Worm (Caenorhabditis elegans) whole organism, L2 larva: Measurements from ENCODE around the gene srp-3.
A peak's percentile ranks its signal among the peaks of the same experiment; 100 is the strongest.

Experiments used
- R02D3.7 ChIP-seq: fragments of 150-350 bp; optimal IDR thresholded peaks from 2 replicates; lab custom pipeline; 2014; ENCODE audit warnings: missing biosample characterization, missing genetic modification characterization
- Y55F3AM.14 ChIP-seq: fragments of 200-800 bp; sonication (Bioruptor generic); optimal IDR thresholded peaks from 2 replicates; lab custom pipeline; 2018; ENCODE audit warnings: mild to moderate bottlenecking, missing genetic modification characterization, missing compliant biosample characterization
- ZK546.5 ChIP-seq: sonication (generic microtip); optimal IDR thresholded peaks from 2 replicates; lab custom pipeline; 2017; ENCODE audit warnings: missing biosample characterization, missing genetic modification characterization
- alr-1 ChIP-seq: fragments of 150-350 bp; optimal IDR thresholded peaks from 2 replicates; lab custom pipeline; 2014; ENCODE audit warnings: missing biosample characterization, missing genetic modification characterization
- aly-2 ChIP-seq: fragments of 150-350 bp; optimal IDR thresholded peaks from 2 replicates; lab custom pipeline; 2014; ENCODE audit warnings: missing biosample characterization, missing genetic modification characterization
- ama-1 ChIP-seq: fragments of 150-350 bp; optimal IDR thresholded peaks from 2 replicates; lab custom pipeline; 2018; ENCODE audit warnings: inconsistent platforms
- blmp-1 ChIP-seq: sonication (generic microtip); optimal IDR thresholded peaks from 2 replicates; lab custom pipeline; 2017; ENCODE audit warnings: missing genetic modification characterization, mild to moderate bottlenecking, missing compliant biosample characterization, antibody characterized with exemption, moderate library complexity; ENCODE audit not compliant: insufficient read depth
- ceh-16 ChIP-seq: fragments of 150-350 bp; optimal IDR thresholded peaks from 2 replicates; lab custom pipeline; 2014; ENCODE audit warnings: missing biosample characterization, missing genetic modification characterization
- ceh-82 ChIP-seq: fragments of 150-350 bp; optimal IDR thresholded peaks from 2 replicates; lab custom pipeline; 2014; ENCODE audit warnings: missing biosample characterization, missing genetic modification characterization
- crh-2 ChIP-seq: sonication (generic microtip); optimal IDR thresholded peaks from 2 replicates; lab custom pipeline; 2017; ENCODE audit warnings: missing biosample characterization, missing genetic modification characterization
- dmd-4 ChIP-seq: sonication (generic microtip); optimal IDR thresholded peaks from 2 replicates; lab custom pipeline; 2017; ENCODE audit warnings: missing biosample characterization, missing genetic modification characterization
- egl-27 ChIP-seq: sonication (generic microtip); optimal IDR thresholded peaks from 3 replicates; lab custom pipeline; 2017; ENCODE audit warnings: missing biosample characterization, missing genetic modification reagents, missing genetic modification characterization
- elt-1 ChIP-seq: fragments of 150-350 bp; optimal IDR thresholded peaks from 2 replicates; lab custom pipeline; 2014; ENCODE audit warnings: missing biosample characterization, missing genetic modification characterization
- elt-3 ChIP-seq: sonication (generic microtip); optimal IDR thresholded peaks from 2 replicates; lab custom pipeline; 2017; ENCODE audit warnings: missing biosample characterization, missing genetic modification characterization
- fos-1 ChIP-seq: fragments of 150-350 bp; optimal IDR thresholded peaks from 2 replicates; lab custom pipeline; 2014; ENCODE audit warnings: missing biosample characterization, missing genetic modification characterization
- gmeb-1 ChIP-seq: fragments of 150-350 bp; optimal IDR thresholded peaks from 2 replicates; lab custom pipeline; 2014; ENCODE audit warnings: missing biosample characterization, missing genetic modification characterization
- lin-11 ChIP-seq: fragments of 150-350 bp; sonication (generic microtip); optimal IDR thresholded peaks from 2 replicates; lab custom pipeline; 2014; ENCODE audit warnings: missing biosample characterization, missing genetic modification characterization, inconsistent platforms, mixed read lengths
- lin-13 ChIP-seq: fragments of 150-350 bp; optimal IDR thresholded peaks from 2 replicates; lab custom pipeline; 2014; ENCODE audit warnings: missing biosample characterization, missing genetic modification reagents, missing genetic modification characterization
- lsy-2 ChIP-seq, 2 experiments: fragments of 150-350 bp in 1 of 2; sonication (generic microtip) in 1 of 2; optimal IDR thresholded peaks; 2 replicates each; lab custom pipeline; 2014 to 2017; ENCODE audit warnings: missing biosample characterization in 2 of 2, missing genetic modification characterization in 2 of 2
- mab-5 ChIP-seq: fragments of 150-350 bp; optimal IDR thresholded peaks from 2 replicates; lab custom pipeline; 2014; ENCODE audit warnings: missing biosample characterization, missing genetic modification characterization
- mbf-1 ChIP-seq: sonication (generic microtip); optimal IDR thresholded peaks from 2 replicates; lab custom pipeline; 2017; ENCODE audit warnings: missing biosample characterization, missing genetic modification characterization
- nhr-10 ChIP-seq: sonication (generic microtip); optimal IDR thresholded peaks from 2 replicates; lab custom pipeline; 2017; ENCODE audit warnings: missing biosample characterization, missing genetic modification characterization
- nhr-11 ChIP-seq: fragments of 150-350 bp; optimal IDR thresholded peaks from 2 replicates; lab custom pipeline; 2014; ENCODE audit warnings: missing biosample characterization, missing genetic modification characterization
- nhr-12 ChIP-seq: fragments of 150-350 bp; optimal IDR thresholded peaks from 2 replicates; lab custom pipeline; 2014; ENCODE audit warnings: missing biosample characterization, missing genetic modification characterization
- nhr-21 ChIP-seq: fragments of 150-350 bp; optimal IDR thresholded peaks from 2 replicates; lab custom pipeline; 2014; ENCODE audit warnings: missing biosample characterization, missing genetic modification characterization
- nhr-25 ChIP-seq: fragments of 150-350 bp; sonication (generic microtip); optimal IDR thresholded peaks from 3 replicates; lab custom pipeline; 2014; ENCODE audit warnings: missing biosample characterization, missing genetic modification characterization
- nhr-6 ChIP-seq: fragments of 150-350 bp; optimal IDR thresholded peaks from 2 replicates; lab custom pipeline; 2014; ENCODE audit warnings: missing biosample characterization, missing genetic modification characterization
- peb-1 ChIP-seq: fragments of 150-350 bp; optimal IDR thresholded peaks from 2 replicates; lab custom pipeline; 2014; ENCODE audit warnings: missing biosample characterization, missing genetic modification characterization
- sem-4 ChIP-seq: fragments of 150-350 bp; optimal IDR thresholded peaks from 2 replicates; lab custom pipeline; 2014; ENCODE audit warnings: missing biosample characterization, missing genetic modification reagents, missing genetic modification characterization
- skn-1 ChIP-seq: sonication (generic microtip); optimal IDR thresholded peaks from 2 replicates; lab custom pipeline; 2017; ENCODE audit warnings: missing biosample characterization, missing genetic modification characterization
- sma-3 ChIP-seq: sonication (generic microtip); optimal IDR thresholded peaks from 2 replicates; lab custom pipeline; 2016; ENCODE audit warnings: missing genetic modification reagents, missing genetic modification characterization, missing compliant biosample characterization
- sma-9 ChIP-seq, 2 experiments: fragments of 150-350 bp in 1 of 2; sonication (generic microtip) in 1 of 2; optimal IDR thresholded peaks; 2 replicates each; lab custom pipeline; 2014 to 2016; ENCODE audit warnings: missing genetic modification characterization in 2 of 2, mild to moderate bottlenecking in 1 of 2, missing biosample characterization in 1 of 2, missing compliant biosample characterization in 1 of 2, missing genetic modification reagents in 1 of 2, moderate library complexity in 1 of 2
- snpc-4 ChIP-seq: fragments of 150-350 bp; optimal IDR thresholded peaks from 2 replicates; lab custom pipeline; 2014; ENCODE audit warnings: missing biosample characterization, missing genetic modification characterization
- unc-62 ChIP-seq: fragments of 150-350 bp; optimal IDR thresholded peaks from 2 replicates; lab custom pipeline; 2014; ENCODE audit warnings: missing biosample characterization, missing genetic modification reagents, missing genetic modification characterization
- ztf-11 ChIP-seq: sonication (generic microtip); optimal IDR thresholded peaks from 2 replicates; lab custom pipeline; 2017; ENCODE audit warnings: missing biosample characterization, missing genetic modification characterization
- ztf-4 ChIP-seq: fragments of 150-350 bp; optimal IDR thresholded peaks from 2 replicates; lab custom pipeline; 2014; ENCODE audit warnings: missing biosample characterization, missing genetic modification characterization

srp-3 gene

ce11 chrV:1920105-1920504, 11.5 kb downstream of the srp-3 start, which contains the start of gene Y32G9A.12:
Gene Y32G9A.12 (minus strand): TSS chrV:1920205.
- TF ChIP-seq blmp-1 (tag; lab: Kevin White, UChicago): no peak
- no peak for TF ChIP-seq peb-1 (tag; lab: Kevin White, UChicago)
- no peak for TF ChIP-seq nhr-21 (tag; lab: Kevin White, UChicago)
- TF ChIP-seq ceh-16 (tag; lab: Kevin White, UChicago): no peak
- TF ChIP-seq nhr-6: no peak
- no peak for TF ChIP-seq fos-1 (tag; lab: Kevin White, UChicago)
- no peak for TF ChIP-seq ZK546.5 (tag; lab: Kevin White, UChicago)
- TF ChIP-seq sma-9 (GFP tag; optimal IDR thresholded peaks at IDR 0.05; lab: Kevin White, UChicago): no peak
- no peak for TF ChIP-seq sma-9 (tag; optimal IDR thresholded peaks at IDR 0.05; lab: Kevin White, UChicago)
- TF ChIP-seq gmeb-1 (tag; lab: Kevin White, UChicago): no peak
- TF ChIP-seq nhr-25 (tag; lab: Kevin White, UChicago): no peak
- no peak for TF ChIP-seq mab-5
- no peak for TF ChIP-seq nhr-12 (tag; lab: Kevin White, UChicago)
- TF ChIP-seq, all 48 proteins: peak for 0

DNA sequence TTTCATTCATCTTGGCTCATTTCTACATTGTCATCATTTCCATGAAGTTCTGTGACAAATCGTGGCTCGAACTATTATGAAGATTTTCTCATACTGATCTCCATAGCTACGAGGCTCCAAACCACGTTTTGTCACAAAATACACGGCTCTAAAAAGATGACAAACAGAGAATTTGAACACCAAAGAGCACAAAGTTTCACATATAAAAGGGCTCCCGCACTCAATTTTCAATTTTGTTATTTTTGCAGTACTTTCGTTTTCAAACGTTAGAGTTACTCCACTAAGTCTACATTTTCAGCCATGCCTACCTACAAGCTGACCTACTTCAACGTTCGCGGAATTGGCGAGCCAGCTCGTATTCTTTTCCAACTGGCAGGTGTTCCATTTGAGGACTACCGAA, 12.7 kb downstream of the srp-3 start, which contains the start of gene gst-37:
TSS of gene gst-37 (plus strand) at position 301 of the 400 bp plus-strand sequence.
- TF ChIP-seq mbf-1 (tag; lab: Kevin White, UChicago) (no peak), ztf-4 (no peak), crh-2 (no peak), elt-1 (tag; lab: Kevin White, UChicago) (no peak), elt-3 (tag; lab: Kevin White, UChicago) (no peak), fos-1 (tag; lab: Kevin White, UChicago) (no peak), sma-9 (GFP tag; optimal IDR thresholded peaks at IDR 0.05; lab: Kevin White, UChicago) (no peak), sma-9 (tag; optimal IDR thresholded peaks at IDR 0.05; lab: Kevin White, UChicago) (no peak), unc-62 (no peak), ceh-16 (tag; lab: Kevin White, UChicago) (no peak), lin-13 (GFP tag; lab: Kevin White, UChicago) (no peak), blmp-1 (tag; lab: Kevin White, UChicago) (no peak), mab-5 (no peak), lsy-2 (tag; optimal IDR thresholded peaks at IDR 0.05; lab: Kevin White, UChicago) (no peak), snpc-4 (no peak), nhr-10 (tag; lab: Kevin White, UChicago) (no peak), nhr-21 (tag; lab: Kevin White, UChicago) (no peak)

- TF ChIP-seq snpc-4 (no peak), lsy-2 (tag; optimal IDR thresholded peaks at IDR 0.05; lab: Kevin White, UChicago) (no peak), R02D3.7 (tag; lab: Kevin White, UChicago) (no peak), nhr-25 (tag; lab: Kevin White, UChicago) (no peak), lin-11 (tag; lab: Kevin White, UChicago) (no peak), sem-4 (tag; lab: Kevin White, UChicago) (no peak), nhr-11 (tag; lab: Kevin White, UChicago) (no peak), nhr-6 (no peak), ZK546.5 (tag; lab: Kevin White, UChicago) (no peak), alr-1 (no peak), ceh-82 (tag; lab: Kevin White, UChicago) (no peak), ztf-11 (no peak), ceh-16 (tag; lab: Kevin White, UChicago) (no peak)
These were observed 16.8 kb downstream of the srp-3 start, which contains the start of gene T06A1.1 for ce11 chrV:1925487-1925886. Gene T06A1.1 (minus strand): TSS chrV:1925587.

- peak; percentile 45 for TF ChIP-seq sma-9 (GFP tag; optimal IDR thresholded peaks at IDR 0.05; lab: Kevin White, UChicago)
- TF ChIP-seq sma-9 (tag; optimal IDR thresholded peaks at IDR 0.05; lab: Kevin White, UChicago): no peak
- TF ChIP-seq R02D3.7 (tag; lab: Kevin White, UChicago): no peak
- TF ChIP-seq nhr-11 (tag; lab: Kevin White, UChicago): no peak
- peak; percentile 84 for TF ChIP-seq fos-1 (tag; lab: Kevin White, UChicago)
These were observed 18.4 kb downstream of the srp-3 start, which contains the start of gene T06A1.5 for ce11 chrV:1927015-1927414. Gene T06A1.5 (plus strand): TSS chrV:1927223.

DNA sequence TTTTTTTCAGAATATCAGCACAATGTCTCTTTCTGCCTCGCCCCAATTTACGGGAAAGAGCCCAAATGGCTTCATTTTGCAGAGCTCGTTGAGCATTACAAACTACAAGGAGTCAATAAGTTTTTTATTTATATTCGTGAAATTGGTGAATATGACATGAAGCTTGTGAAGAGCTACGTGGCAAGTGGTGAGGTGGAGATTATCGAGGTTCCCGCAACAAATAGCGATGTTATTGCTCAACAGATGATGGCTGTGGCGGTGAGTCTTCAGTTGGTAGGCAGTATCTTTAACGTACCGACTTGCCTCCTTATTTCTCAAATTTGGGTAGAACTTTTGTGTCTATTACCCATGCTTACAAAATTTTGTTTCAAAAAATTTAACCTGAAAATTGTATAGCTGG, 19.8 kb downstream of the srp-3 start:
- TF ChIP-seq dmd-4 (tag; lab: Kevin White, UChicago): no peak
- no peak for TF ChIP-seq elt-1 (tag; lab: Kevin White, UChicago)
- TF ChIP-seq elt-3 (tag; lab: Kevin White, UChicago): no peak
- TF ChIP-seq ceh-82 (tag; lab: Kevin White, UChicago): no peak
- no peak for TF ChIP-seq ama-1 (lab: Kevin White, UChicago)
- no peak for TF ChIP-seq gmeb-1 (tag; lab: Kevin White, UChicago)
- TF ChIP-seq ztf-4: no peak
- no peak for TF ChIP-seq sma-3 (GFP tag; lab: Kevin White, UChicago)
- no peak for TF ChIP-seq nhr-10 (tag; lab: Kevin White, UChicago)
- TF ChIP-seq nhr-11 (tag; lab: Kevin White, UChicago): no peak
- TF ChIP-seq nhr-12 (tag; lab: Kevin White, UChicago): no peak
- TF ChIP-seq Y55F3AM.14 (GFP tag; lab: Kevin White, UChicago): no peak
- no peak for TF ChIP-seq skn-1 (tag; lab: Kevin White, UChicago)
- no peak for TF ChIP-seq aly-2 (tag; lab: Kevin White, UChicago)
- TF ChIP-seq unc-62: no peak
- no peak for TF ChIP-seq fos-1 (tag; lab: Kevin White, UChicago)
- TF ChIP-seq egl-27 (tag; lab: Kevin White, UChicago): no peak
